Worm (Caenorhabditis elegans) whole organism, L4/young adult: ENCODE measurements around the gene C06E4.5.

Source experiments
- W03F9.2 ChIP-seq: fragments of 150-350 bp; optimal IDR thresholded peaks from 2 replicates; lab custom pipeline; 2014; ENCODE audit warnings: missing biosample characterization, missing genetic modification characterization
- dao-5 ChIP-seq: sonication (generic microtip); optimal IDR thresholded peaks from 2 replicates; lab custom pipeline; 2016; ENCODE audit warnings: missing genotype, missing genetic modification characterization, moderate library complexity, missing compliant biosample characterization
- him-1 ChIP-seq: sonication (generic microtip); optimal IDR thresholded peaks from 2 replicates; lab custom pipeline; 2016; ENCODE audit warnings: missing genotype, missing genetic modification reagents, missing genetic modification characterization, missing compliant biosample characterization

Gene C06E4.5

DNA sequence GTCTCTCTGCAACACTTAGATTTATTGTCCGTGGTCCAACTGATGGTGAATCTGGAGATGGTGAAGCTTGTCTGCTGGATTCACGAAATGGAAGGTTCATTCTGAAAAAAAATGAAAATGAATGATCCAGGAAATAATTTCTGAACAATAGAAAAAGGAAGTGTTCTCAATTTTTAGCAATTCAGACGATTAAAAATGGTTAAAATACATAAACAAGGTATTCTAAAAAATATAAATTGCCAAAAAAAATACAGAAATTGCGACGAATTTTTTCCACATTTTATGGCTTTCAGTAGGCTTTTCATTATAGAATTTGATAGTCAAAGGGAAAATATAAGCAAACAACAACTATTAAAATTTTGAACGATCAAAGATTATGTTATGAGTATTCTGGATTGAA is 8.3 kb downstream of the C06E4.5 start, which contains the start of gene glb-2:
Gene glb-2 (minus strand): TSS at position 101 of the 400 bp plus-strand sequence.
- TF ChIP-seq dao-5 (tag; lab: Kevin White, UChicago) (no peak), him-1 (tag; lab: Kevin White, UChicago) (no peak), W03F9.2 (no peak)

DNA sequence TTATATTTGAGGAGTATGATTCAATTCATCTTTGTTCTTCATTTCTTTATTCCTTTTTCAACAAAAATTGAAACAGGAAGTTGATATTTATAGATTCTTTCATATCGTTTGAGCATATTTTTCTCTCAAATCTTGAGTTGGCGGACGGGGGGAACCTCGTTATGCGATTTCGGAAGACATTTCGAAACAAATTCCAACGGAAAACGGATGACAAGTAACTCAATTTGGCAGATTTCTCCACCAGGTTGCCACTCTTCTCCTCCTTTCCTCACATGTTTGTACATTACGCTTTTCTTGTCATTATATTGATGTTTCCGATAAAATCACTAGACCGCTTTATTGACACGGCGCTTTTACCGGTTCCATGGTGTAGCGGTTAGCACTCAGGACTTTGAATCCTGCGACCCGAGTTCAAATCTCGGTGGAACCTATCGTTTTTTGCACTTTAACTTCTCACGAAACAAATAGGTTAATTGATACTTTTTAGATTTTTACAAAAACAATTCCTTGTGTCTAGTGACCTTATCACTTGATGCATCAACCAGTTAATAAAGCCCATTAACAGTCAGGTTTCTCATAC is 20.3 kb downstream of the C06E4.5 start:
- no peak for TF ChIP-seq dao-5 (tag; lab: Kevin White, UChicago)
- TF ChIP-seq W03F9.2 = no peak
- no peak for TF ChIP-seq him-1 (tag; lab: Kevin White, UChicago)

DNA sequence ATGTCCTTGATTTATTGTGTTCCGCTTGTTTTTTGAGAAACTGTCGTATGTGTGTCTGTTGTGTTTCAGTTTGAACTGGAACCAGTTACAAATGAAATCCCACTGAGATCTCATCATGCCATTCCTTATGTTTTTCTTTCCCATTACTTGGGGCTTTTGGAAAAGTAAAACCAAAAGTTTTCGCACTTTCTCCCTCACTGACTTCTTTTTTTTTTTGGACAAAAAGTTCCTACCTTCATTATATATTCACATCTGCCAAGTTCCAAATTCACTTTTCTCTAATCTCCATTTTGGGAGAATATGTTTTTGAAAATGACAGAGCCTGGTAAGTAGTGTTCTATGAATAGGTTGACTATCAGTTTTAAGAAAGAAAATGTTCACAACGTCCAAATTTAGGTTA is 21.9 kb downstream of the C06E4.5 start, which contains the start of gene C06E4.2:
Gene C06E4.2 (plus strand): TSS at position 301 of the 400 bp plus-strand sequence.
- TF ChIP-seq dao-5 (tag; lab: Kevin White, UChicago) = no peak
- no peak for TF ChIP-seq W03F9.2
- TF ChIP-seq him-1 (tag; lab: Kevin White, UChicago) = no peak

DNA sequence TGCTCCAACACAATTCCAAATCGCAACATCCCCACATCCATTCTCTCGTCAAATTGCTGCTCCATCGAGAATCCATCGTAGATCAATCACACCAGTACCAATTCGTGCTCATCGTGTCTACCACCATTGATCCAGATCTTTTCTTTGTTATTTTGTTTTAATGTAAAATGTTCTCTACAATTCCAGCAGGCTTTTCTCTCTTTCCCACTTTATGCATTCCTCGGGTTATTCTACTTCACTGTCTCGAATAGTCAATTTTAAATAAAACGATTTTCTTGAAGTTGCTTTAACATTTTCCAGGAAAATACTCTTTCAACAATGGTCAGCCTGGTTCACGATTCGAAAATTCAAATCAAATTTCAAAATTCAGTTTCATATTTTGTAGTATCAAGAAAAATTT is 28.2 kb downstream of the C06E4.5 start, which contains the start of gene C06E4.1:
Gene C06E4.1 (plus strand): TSS at position 301 of the 400 bp plus-strand sequence.
- TF ChIP-seq W03F9.2 (no peak), dao-5 (tag; lab: Kevin White, UChicago) (no peak), him-1 (tag; lab: Kevin White, UChicago) (no peak)

DNA sequence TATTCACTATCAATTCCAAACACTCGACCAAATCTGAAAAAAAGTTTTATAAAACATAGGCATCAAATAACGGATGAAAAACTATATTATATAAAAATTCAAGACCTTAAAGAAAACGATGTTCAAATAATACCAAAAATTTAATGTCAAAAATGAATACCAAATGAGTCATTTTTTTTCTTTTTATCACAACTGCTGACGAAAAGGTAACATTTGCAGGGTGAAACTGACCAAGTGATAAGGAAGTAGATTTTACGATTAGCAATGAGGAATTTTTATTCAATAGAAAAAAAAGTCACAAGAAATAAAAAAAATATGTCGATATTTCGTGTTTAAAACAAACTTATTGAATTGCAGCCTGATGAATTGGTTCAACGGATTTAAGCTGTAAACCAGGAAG is 31.0 kb downstream of the C06E4.5 start, which contains the start of gene C06E4.8:
Gene C06E4.8 (minus strand): TSS at position 37 of the 400 bp plus-strand sequence.
- TF ChIP-seq W03F9.2 (no peak), dao-5 (tag; lab: Kevin White, UChicago) (no peak), him-1 (tag; lab: Kevin White, UChicago) (no peak)

DNA sequence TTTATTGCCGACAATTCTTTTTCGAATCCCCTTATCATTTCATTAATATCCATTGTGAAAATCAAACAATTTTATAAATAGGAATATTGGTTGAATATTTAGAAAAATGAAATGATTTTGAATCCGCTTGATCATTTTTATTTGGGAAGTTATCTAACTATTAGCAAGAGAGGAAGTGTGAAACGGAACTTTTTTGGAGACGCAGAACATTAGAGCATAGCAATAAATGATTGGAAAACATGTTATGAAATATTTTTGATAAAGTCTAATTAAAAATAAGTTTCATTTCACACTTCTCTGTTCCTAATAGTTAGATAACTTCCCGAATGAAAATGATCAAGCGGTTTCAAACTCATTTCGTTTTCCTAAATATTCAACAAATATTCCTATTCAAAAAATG is 32.7 kb downstream of the C06E4.5 start, which contains the start of gene F42C5.3:
Gene F42C5.3 (minus strand): TSS at position 101 of the 400 bp plus-strand sequence.
- TF ChIP-seq dao-5 (tag; lab: Kevin White, UChicago) (no peak), him-1 (tag; lab: Kevin White, UChicago) (no peak), W03F9.2 (no peak)

DNA sequence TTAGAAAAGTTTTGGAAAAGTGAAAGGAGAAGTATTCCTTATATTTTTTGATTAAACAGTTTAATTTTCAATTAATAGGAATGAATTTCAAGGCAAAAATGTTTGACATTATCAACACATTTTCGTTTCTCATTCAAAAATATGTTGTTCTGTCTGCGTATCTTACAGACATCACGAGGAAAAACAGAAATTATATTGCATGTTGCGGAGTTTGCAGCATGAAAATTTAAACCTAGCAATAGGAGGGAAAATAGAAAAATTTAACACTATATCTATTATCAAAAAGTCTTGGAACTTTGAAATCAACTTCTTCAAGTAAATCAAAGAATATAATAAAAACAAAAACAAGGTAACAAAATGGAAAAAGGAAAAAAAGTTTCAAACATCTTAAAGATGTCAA is 36.3 kb downstream of the C06E4.5 start:
- TF ChIP-seq him-1 (tag; lab: Kevin White, UChicago) (no peak), W03F9.2 (no peak), dao-5 (tag; lab: Kevin White, UChicago) (no peak)

DNA sequence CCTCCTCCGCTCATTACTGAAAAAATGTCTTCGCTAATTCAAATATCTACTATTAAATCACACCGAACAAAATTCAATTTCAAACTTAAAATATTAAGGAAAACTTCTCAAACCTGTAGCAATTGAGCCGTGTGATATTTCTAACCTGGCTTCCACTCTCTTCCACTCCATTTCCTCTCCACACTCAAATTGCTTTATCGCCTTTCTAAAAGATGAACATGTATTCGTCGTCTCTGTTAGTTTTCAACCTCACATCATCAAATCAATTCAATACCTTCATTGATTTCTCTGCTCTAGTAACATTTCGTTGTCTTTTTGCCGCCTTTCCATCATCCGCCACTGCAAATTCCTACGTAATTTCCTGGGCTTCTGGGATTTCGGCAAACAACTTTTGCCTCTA is 37.2 kb downstream of the C06E4.5 start, which contains the start of gene F42C5.4:
Gene F42C5.4 (minus strand): TSS at position 171 of the 400 bp plus-strand sequence.
- TF ChIP-seq dao-5 (tag; lab: Kevin White, UChicago) = no peak
- no peak for TF ChIP-seq W03F9.2
- no peak for TF ChIP-seq him-1 (tag; lab: Kevin White, UChicago)

DNA sequence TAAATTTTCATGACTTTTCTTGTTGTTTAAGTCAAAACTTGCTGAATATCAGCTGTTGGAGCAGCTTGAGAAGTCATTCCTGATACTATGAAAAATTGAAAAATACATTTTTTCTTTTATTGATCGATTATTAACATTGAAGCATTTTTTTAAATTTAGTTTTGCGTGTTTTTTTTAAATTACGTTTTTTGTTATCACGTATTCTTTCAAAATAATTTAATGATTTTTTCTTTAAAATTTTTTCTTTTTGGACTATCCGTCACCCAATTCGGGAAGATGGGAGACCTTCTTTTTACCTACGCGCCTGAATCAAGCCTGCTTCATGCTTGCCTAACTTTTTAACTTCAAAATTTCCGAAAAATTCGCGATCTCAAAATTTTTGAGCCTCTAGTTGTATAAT is 39.3 kb downstream of the C06E4.5 start, which contains the start of gene F42C5.5:
Gene F42C5.5 (minus strand): TSS at position 101 of the 400 bp plus-strand sequence.
- TF ChIP-seq him-1 (tag; lab: Kevin White, UChicago) = no peak
- no peak for TF ChIP-seq W03F9.2
- no peak for TF ChIP-seq dao-5 (tag; lab: Kevin White, UChicago)

DNA sequence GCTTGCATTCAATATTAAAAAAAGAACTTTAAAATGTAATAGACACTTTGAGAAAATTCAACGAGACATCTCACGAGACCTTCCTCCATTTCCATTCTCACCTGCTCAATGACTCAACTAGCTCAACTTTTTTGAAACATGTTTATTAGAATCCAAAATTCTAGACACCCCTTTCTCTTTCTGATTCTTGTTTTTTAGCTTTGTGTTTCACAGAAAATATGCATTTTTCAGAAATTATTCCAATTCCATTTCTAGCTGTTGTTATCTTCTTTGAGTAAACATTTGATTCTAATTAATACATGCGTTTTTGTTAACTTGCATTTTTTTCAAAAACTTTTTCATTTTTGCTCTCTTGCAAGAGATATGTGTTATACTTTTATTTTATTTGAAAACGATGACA is 46.7 kb downstream of the C06E4.5 start:
- TF ChIP-seq dao-5 (tag; lab: Kevin White, UChicago) (no peak), W03F9.2 (no peak), him-1 (tag; lab: Kevin White, UChicago) (no peak)

DNA sequence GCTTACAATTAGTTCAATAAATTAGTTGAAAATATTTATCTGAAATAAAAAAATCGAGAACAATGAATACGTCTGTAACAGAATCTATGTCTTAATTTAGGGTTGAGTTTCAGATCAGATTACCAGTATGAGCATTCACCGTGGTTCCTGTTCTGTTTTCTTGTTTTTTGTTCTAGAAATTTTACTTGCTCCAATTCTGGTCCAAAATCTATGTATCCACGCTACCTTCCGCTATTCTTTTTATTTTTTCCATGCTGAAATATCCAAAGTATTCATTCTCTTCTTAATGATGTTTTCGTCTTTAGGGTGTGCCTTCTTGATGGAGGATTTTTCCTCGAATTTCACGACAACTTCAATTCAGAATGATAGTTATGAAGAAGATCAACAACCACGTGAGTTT is 50.5 kb downstream of the C06E4.5 start, which contains the start of gene npr-27:
Gene npr-27 (plus strand): TSS at position 301 of the 400 bp plus-strand sequence.
- no peak for TF ChIP-seq him-1 (tag; lab: Kevin White, UChicago)
- TF ChIP-seq W03F9.2 = no peak
- no peak for TF ChIP-seq dao-5 (tag; lab: Kevin White, UChicago)
